Worm (Caenorhabditis elegans) whole organism, L4 larva: ENCODE data around the gene Y49E10.27.

Source experiments
- daf-19 ChIP-seq: fragments of 200-800 bp; sonication (Bioruptor generic); conservative IDR thresholded peaks from 2 replicates; pipeline ENCODE4 v1.3.6; 2022; ENCODE audit warnings: missing genetic modification characterization, missing compliant biosample characterization
- mep-1 ChIP-seq: fragments of 150-350 bp; sonication (generic microtip); optimal IDR thresholded peaks from 3 replicates; lab custom pipeline; 2014; ENCODE audit warnings: missing biosample characterization, missing genetic modification characterization
- mes-2 ChIP-seq: sonication (generic microtip); optimal IDR thresholded peaks from 2 replicates; lab custom pipeline; 2016; ENCODE audit warnings: missing genotype, mild to moderate bottlenecking, missing genetic modification characterization, missing compliant biosample characterization; ENCODE audit not compliant: poor library complexity, severe bottlenecking
- nhr-76 ChIP-seq: fragments of 150-350 bp; optimal IDR thresholded peaks from 2 replicates; lab custom pipeline; 2014; ENCODE audit warnings: missing biosample characterization, missing genetic modification characterization
- snpc-4 ChIP-seq: fragments of 150-350 bp; optimal IDR thresholded peaks from 2 replicates; lab custom pipeline; 2014; ENCODE audit warnings: missing biosample characterization, missing genetic modification characterization

DNA sequence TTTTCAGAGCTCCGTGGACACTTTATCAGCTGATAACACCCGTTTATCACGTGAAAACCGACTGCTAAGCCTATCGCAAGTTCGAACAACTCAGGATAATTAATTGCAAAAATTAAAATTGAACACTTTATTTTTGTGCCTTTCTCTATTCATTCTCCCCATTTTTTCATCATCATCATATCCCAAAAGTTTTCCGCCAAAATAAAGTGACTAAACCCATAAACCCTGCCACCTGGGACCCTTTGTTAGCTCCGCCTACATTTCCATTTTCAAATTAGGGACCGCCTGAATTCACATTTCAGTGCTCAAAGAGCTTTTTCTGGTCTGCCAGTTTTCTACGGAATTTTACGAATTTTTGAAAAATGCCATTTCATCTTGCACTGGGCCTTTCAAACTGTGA, 50.2 kb downstream of the Y49E10.27 start, which contains the start of gene arrd-16:
- TF ChIP-seq daf-19 (GFP tag; lab: Robert Waterston, UW), result no peak
- no peak for TF ChIP-seq mep-1
- no peak for TF ChIP-seq nhr-76
- TF ChIP-seq snpc-4 (tag; lab: Kevin White, UChicago), result no peak
- no peak for TF ChIP-seq mes-2 (tag; lab: Kevin White, UChicago)
